Worm (Caenorhabditis elegans): ENCODE measurements around the gene F18E3.13.
"Not testable (repeated sequence)": the region's sequence is repeated elsewhere in the genome, so short reads cannot be mapped to it uniquely, and the experiment has no call there.

F18E3.13 gene

DNA sequence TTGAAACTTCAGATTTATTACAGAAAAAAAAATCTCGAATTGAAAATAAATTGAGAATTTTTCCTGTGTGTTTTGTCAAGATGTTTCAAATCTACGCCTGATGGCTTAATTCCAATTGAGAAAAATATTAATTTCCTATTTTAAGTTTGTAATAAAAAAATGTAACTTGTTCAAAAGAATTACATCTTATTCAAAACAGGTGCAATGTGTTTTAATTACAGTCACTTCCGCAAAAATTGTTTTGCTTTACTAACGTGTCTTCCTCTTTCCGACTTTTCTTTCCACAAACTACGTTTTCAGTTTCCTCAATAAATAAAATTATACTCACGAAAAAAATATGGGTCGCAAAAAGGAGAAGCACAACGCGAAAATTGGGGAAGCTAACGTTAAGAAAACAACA, 22.0 kb downstream of the F18E3.13 start, which contains the start of gene F25E5.16:
Gene F25E5.16 (plus strand): TSS at position 301 of the 400 bp plus-strand sequence.
- TF ChIP-seq elt-3 (tag; optimal IDR thresholded peaks at IDR 0.05) = no peak
- no peak for TF ChIP-seq mdl-1 (tag; optimal IDR thresholded peaks at IDR 0.05)
- TF ChIP-seq ztf-11 (tag; optimal IDR thresholded peaks at IDR 0.05) = no peak
- no peak for TF ChIP-seq unc-39 (tag; optimal IDR thresholded peaks at IDR 0.05)
- no peak for TF ChIP-seq mml-1 (tag; optimal IDR thresholded peaks at IDR 0.05)
- TF ChIP-seq sea-2 (GFP tag; optimal IDR thresholded peaks at IDR 0.05) = no peak
- no peak for TF ChIP-seq nhr-77 (tag; optimal IDR thresholded peaks at IDR 0.05)
- TF ChIP-seq snpc-4 (tag; optimal IDR thresholded peaks at IDR 0.05) = no peak
- TF ChIP-seq jun-1 (tag; optimal IDR thresholded peaks at IDR 0.05) = no peak
- TF ChIP-seq lin-15B (tag; optimal IDR thresholded peaks at IDR 0.05) = no peak
- no peak for TF ChIP-seq elt-1 (tag; optimal IDR thresholded peaks at IDR 0.05)
- TF ChIP-seq nhr-67 (tag; optimal IDR thresholded peaks at IDR 0.05) = no peak
- no peak for TF ChIP-seq nhr-43 (tag; optimal IDR thresholded peaks at IDR 0.05; ENCODE audit: poor library complexity, severe bottlenecking)

DNA sequence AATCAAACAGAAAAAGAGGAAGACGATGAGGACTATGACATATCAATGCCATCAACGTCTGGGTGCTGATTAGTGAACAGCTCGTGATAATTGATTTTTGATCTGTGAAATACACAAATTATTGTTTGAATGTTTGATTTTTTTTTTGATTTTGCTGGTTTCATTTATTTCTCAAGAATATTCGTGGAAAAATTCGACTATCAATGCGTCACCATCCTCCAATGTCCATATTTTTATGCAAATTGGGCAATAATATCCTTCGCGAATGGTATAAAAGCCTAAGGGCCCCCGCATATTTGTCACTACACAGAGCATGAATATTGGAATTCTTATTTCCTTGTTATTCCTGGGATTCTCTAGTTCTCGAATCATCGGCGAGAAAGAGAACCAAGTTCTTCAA, 23.8 kb downstream of the F18E3.13 start, which contains the start of gene try-13:
Gene try-13 (plus strand): TSS at position 301 of the 400 bp plus-strand sequence.
- TF ChIP-seq nhr-237 (tag; optimal IDR thresholded peaks at IDR 0.05) (no peak), skn-1 (tag; optimal IDR thresholded peaks at IDR 0.05) (no peak), mml-1 (tag; optimal IDR thresholded peaks at IDR 0.05) (no peak), fos-1 (tag; optimal IDR thresholded peaks at IDR 0.05) (no peak)

- TF ChIP-seq egl-5 (tag; optimal IDR thresholded peaks at IDR 0.05); ama-1 (optimal IDR thresholded peaks at IDR 0.05); lin-39 (tag; optimal IDR thresholded peaks at IDR 0.05): not testable (repeated sequence)
These were observed 28.4 kb downstream of the F18E3.13 start, which contains the start of gene nhr-141 for ce11 chrV:7444331-7444730. TSS of gene nhr-141 (plus strand) at chrV:7444661.

DNA sequence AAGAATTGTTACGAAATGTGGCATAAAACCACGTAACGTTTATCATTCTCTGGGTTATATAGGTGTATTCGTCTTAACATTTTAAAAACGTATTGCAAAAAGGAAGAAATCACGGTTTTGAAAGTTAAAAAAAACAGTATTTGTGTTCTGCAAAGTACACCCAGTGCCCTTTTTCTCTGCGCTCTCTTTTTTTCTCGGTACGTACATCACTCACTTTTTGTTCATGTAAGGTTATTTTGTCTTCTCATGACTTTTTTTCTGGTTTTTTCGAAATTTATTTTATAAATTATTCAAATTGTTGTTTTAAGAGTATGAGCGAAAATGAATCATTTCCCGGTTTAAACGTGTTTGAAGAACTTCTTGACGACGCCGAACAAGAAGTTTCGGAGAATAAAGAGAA, 31.0 kb downstream of the F18E3.13 start, which contains the start of gene F25E5.5:
Gene F25E5.5 (plus strand): TSS at position 301 of the 400 bp plus-strand sequence.
- TF ChIP-seq hmg-11 (tag; optimal IDR thresholded peaks at IDR 0.05) = no peak
- no peak for TF ChIP-seq unc-62 (GFP tag; optimal IDR thresholded peaks at IDR 0.05)
- TF ChIP-seq aly-2 (tag; optimal IDR thresholded peaks at IDR 0.05) = no peak
- no peak for TF ChIP-seq fos-1 (tag; optimal IDR thresholded peaks at IDR 0.05)
- TF ChIP-seq tbx-2 (tag; optimal IDR thresholded peaks at IDR 0.05) = no peak
- TF ChIP-seq nhr-23 (tag; optimal IDR thresholded peaks at IDR 0.05) = no peak
- TF ChIP-seq nfya-1 (tag; optimal IDR thresholded peaks at IDR 0.05; ENCODE audit: insufficient read depth) = no peak
- TF ChIP-seq elt-1 (tag; optimal IDR thresholded peaks at IDR 0.05) = no peak
- no peak for TF ChIP-seq fkh-10 (GFP tag; optimal IDR thresholded peaks at IDR 0.05)
- TF ChIP-seq nhr-237 (tag; optimal IDR thresholded peaks at IDR 0.05) = no peak
- TF ChIP-seq nhr-28 (tag; optimal IDR thresholded peaks at IDR 0.05) = no peak
- no peak for TF ChIP-seq sea-2 (GFP tag; optimal IDR thresholded peaks at IDR 0.05)

- TF ChIP-seq nhr-77 (tag; optimal IDR thresholded peaks at IDR 0.05) (no peak), ceh-28 (tag; optimal IDR thresholded peaks at IDR 0.05) (no peak), fkh-10 (GFP tag; optimal IDR thresholded peaks at IDR 0.05) (no peak), lsy-12 (tag; optimal IDR thresholded peaks at IDR 0.05) (no peak)
These were observed 33.4 kb downstream of the F18E3.13 start, which contains the start of gene try-12 for ce11 chrV:7449303-7449827. TSS of gene try-12 (plus strand) at chrV:7449353.

- no peak for TF ChIP-seq nhr-43 (tag; optimal IDR thresholded peaks at IDR 0.05; ENCODE audit: poor library complexity, severe bottlenecking)
- TF ChIP-seq snpc-4 (tag; optimal IDR thresholded peaks at IDR 0.05) = no peak
- TF ChIP-seq fos-1 (tag; optimal IDR thresholded peaks at IDR 0.05) = no peak
- no peak for TF ChIP-seq lin-15B (tag; optimal IDR thresholded peaks at IDR 0.05)
- TF ChIP-seq fkh-2 (tag; optimal IDR thresholded peaks at IDR 0.05) = no peak
- TF ChIP-seq mdl-1 (tag; optimal IDR thresholded peaks at IDR 0.05) = no peak
- no peak for TF ChIP-seq ceh-9 (tag; optimal IDR thresholded peaks at IDR 0.05)
- TF ChIP-seq skn-1 (tag; optimal IDR thresholded peaks at IDR 0.05) = no peak
- TF ChIP-seq zag-1 (tag; optimal IDR thresholded peaks at IDR 0.05) = no peak
- TF ChIP-seq egl-27 (tag; optimal IDR thresholded peaks at IDR 0.05) = no peak
- TF ChIP-seq nhr-67 (tag; optimal IDR thresholded peaks at IDR 0.05) = no peak
These were observed 35.5 kb downstream of the F18E3.13 start, which contains the start of gene try-11 for ce11 chrV:7451421-7451820. TSS of gene try-11 (plus strand) at chrV:7451721.

Measured in whole organism, L3 larva.